Fruit fly (Drosophila melanogaster): ENCODE data around the gene mthl10.

Gene mthl10

dm6 chr3L:299952-300605 lies 42.6 kb downstream of the mthl10 start:
- TF ChIP-seq CG15073 (GFP tag; optimal IDR thresholded peaks at IDR 0.05): no peak
- no peak for TF ChIP-seq CG7839 (tag; optimal IDR thresholded peaks at IDR 0.05)
- peak; percentile 53 for TF ChIP-seq HmgZ (tag; optimal IDR thresholded peaks at IDR 0.05)
- TF ChIP-seq CG15479 (GFP tag; optimal IDR thresholded peaks at IDR 0.05): peak; percentile 95
- no peak for TF ChIP-seq CG13624 (GFP tag; optimal IDR thresholded peaks at IDR 0.05)
- TF ChIP-seq CG18764 (GFP tag; optimal IDR thresholded peaks at IDR 0.05): no peak
- TF ChIP-seq nerfin-2 (GFP tag; IDR thresholded peaks at IDR 0.05; ENCODE audit: partially characterized antibody): no peak
- TF ChIP-seq Lhr (GFP tag; optimal IDR thresholded peaks at IDR 0.05): no peak
- peak; percentile 98 for TF ChIP-seq CG34376 (GFP tag; optimal IDR thresholded peaks at IDR 0.05)
- 0 out of 2 replicates have a peak, but pooled peaks have one; percentile 9 for TF ChIP-seq CG3847 (GFP tag; IDR thresholded peaks at IDR 0.05)
- TF ChIP-seq zf30C (GFP tag; optimal IDR thresholded peaks at IDR 0.05): no peak
- no peak for TF ChIP-seq grau (tag; optimal IDR thresholded peaks at IDR 0.05)
- TF ChIP-seq ERR (GFP tag; optimal IDR thresholded peaks at IDR 0.05): peak; percentile 15
- peak; percentile 11 for TF ChIP-seq CG7987 (GFP tag; optimal IDR thresholded peaks at IDR 0.05)
- no peak for TF ChIP-seq Myb (GFP tag; optimal IDR thresholded peaks at IDR 0.05)
- TF ChIP-seq CG2678 (tag; optimal IDR thresholded peaks at IDR 0.05): no peak
- peak; percentile 82; the same call in 1 of the 4 replicates for TF ChIP-seq chinmo (GFP tag; IDR thresholded peaks at IDR 0.05; ENCODE audit: partially characterized antibody)
- TF ChIP-seq CG6765 (GFP tag; optimal IDR thresholded peaks at IDR 0.05): no peak
- 0 out of 3 replicates have a peak, but pooled peaks have one; percentile 8 for TF ChIP-seq ci (GFP tag; IDR thresholded peaks at IDR 0.05)
- TF ChIP-seq crol (GFP tag; IDR thresholded peaks at IDR 0.05): peak; percentile 60
- TF ChIP-seq Deaf1 (tag; optimal IDR thresholded peaks at IDR 0.05): peak; percentile 51
- TF ChIP-seq ham (GFP tag; IDR thresholded peaks at IDR 0.05): no peak
- TF ChIP-seq gro (GFP tag; optimal IDR thresholded peaks at IDR 0.05): peak; percentile 32
- TF ChIP-seq Dbx (GFP tag; IDR thresholded peaks at IDR 0.05): peak; percentile 28; the same call in 1 of the 3 replicates
- peak; percentile 21; the same call in 1 of the 2 replicates for TF ChIP-seq Adf1 (GFP tag; IDR thresholded peaks at IDR 0.05)
- 0 out of 3 replicates have a peak, but pooled peaks have one; percentile 36 for TF ChIP-seq vnd (GFP tag; IDR thresholded peaks at IDR 0.05; ENCODE audit: partially characterized antibody)
- TF ChIP-seq mirr (GFP tag; optimal IDR thresholded peaks at IDR 0.05): peak; percentile 72
- peak; percentile 34 for TF ChIP-seq Fer1 (GFP tag; optimal IDR thresholded peaks at IDR 0.05)
- peak; percentile 58 for TF ChIP-seq lab (GFP tag; optimal IDR thresholded peaks at IDR 0.05)
- no peak for TF ChIP-seq ATbp (GFP tag; optimal IDR thresholded peaks at IDR 0.05)
- TF ChIP-seq GATAe (GFP tag; conservative IDR thresholded peaks at IDR 0.05): peak; percentile 30
- TF ChIP-seq CG3407 (GFP tag; optimal IDR thresholded peaks at IDR 0.05): no peak
- TF ChIP-seq ftz-f1 (GFP tag; optimal IDR thresholded peaks at IDR 0.05): peak; percentile 58
- no peak for TF ChIP-seq Eip74EF (GFP tag; optimal IDR thresholded peaks at IDR 0.05)
- TF ChIP-seq BtbVII (GFP tag; optimal IDR thresholded peaks at IDR 0.05): peak; percentile 45
- TF ChIP-seq br (optimal IDR thresholded peaks at IDR 0.05): no peak
- peak; percentile 92 for TF ChIP-seq sug (tag; optimal IDR thresholded peaks at IDR 0.05)
- peak; percentile 15 for TF ChIP-seq Hey (tag; optimal IDR thresholded peaks at IDR 0.05)
- TF ChIP-seq exex (tag; optimal IDR thresholded peaks at IDR 0.05): peak; percentile 100
- peak; percentile 83 for TF ChIP-seq CG10543 (GFP tag; optimal IDR thresholded peaks at IDR 0.05)
- 0 out of 3 replicates have a peak, but pooled peaks have one; percentile 33 for TF ChIP-seq so (GFP tag; IDR thresholded peaks at IDR 0.05)
- no peak for TF ChIP-seq Sox100B (GFP tag; optimal IDR thresholded peaks at IDR 0.05)
- no peak for TF ChIP-seq scrt (GFP tag; optimal IDR thresholded peaks at IDR 0.05)
- peak; percentile 20 for TF ChIP-seq zen (tag; optimal IDR thresholded peaks at IDR 0.05)
- no peak for TF ChIP-seq CG10654 (GFP tag; optimal IDR thresholded peaks at IDR 0.05)
- peak; percentile 58 for TF ChIP-seq CG18599 (GFP tag; optimal IDR thresholded peaks at IDR 0.05)
- TF ChIP-seq CG15011 (GFP tag; optimal IDR thresholded peaks at IDR 0.05): no peak
- TF ChIP-seq zfh1 (GFP tag; IDR thresholded peaks at IDR 0.05): 0 out of 3 replicates have a peak, but pooled peaks have one; percentile 12
